Worm (Caenorhabditis elegans) whole organism, L4/young adult: ENCODE results near the gene ugt-58.

Experiments used
- W03F9.2 ChIP-seq: fragments of 150-350 bp; optimal IDR thresholded peaks from 2 replicates; lab custom pipeline; 2014; ENCODE audit warnings: missing biosample characterization, missing genetic modification characterization
- dao-5 ChIP-seq: sonication (generic microtip); optimal IDR thresholded peaks from 2 replicates; lab custom pipeline; 2016; ENCODE audit warnings: missing genotype, missing genetic modification characterization, moderate library complexity, missing compliant biosample characterization
- him-1 ChIP-seq: sonication (generic microtip); optimal IDR thresholded peaks from 2 replicates; lab custom pipeline; 2016; ENCODE audit warnings: missing genotype, missing genetic modification reagents, missing genetic modification characterization, missing compliant biosample characterization

DNA sequence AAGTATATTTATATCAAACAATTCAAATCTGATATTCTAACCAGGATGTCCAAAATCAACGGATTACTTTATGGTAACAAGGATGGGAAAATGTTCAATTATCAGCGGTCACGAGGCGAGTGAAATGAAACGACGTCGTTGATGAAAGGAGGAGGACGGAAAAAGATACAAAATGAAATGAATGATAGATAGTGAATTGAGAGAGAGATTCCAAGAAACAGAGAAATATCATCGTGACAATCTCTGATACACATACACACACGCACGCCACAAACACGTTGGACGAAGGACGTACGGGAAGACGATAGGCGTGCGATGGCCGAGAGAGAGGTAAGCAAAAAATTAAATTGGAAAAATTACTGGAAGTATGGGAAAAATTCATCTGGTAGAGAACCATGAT is 14.5 kb upstream of the ugt-58 start:
- no peak for TF ChIP-seq him-1 (tag; lab: Kevin White, UChicago)
- no peak for TF ChIP-seq dao-5
- TF ChIP-seq W03F9.2 (tag; lab: Kevin White, UChicago) = peak; percentile 29
